Fruit fly (Drosophila melanogaster) whole organism, pupa: Measurements from ENCODE around the gene Fas1.
A peak's percentile ranks its signal among the peaks of the same experiment; 100 is the strongest.

ENCODE experiments used
- CG10348 ChIP-seq: fragments of 200-800 bp; sonication (Bioruptor generic); IDR thresholded peaks from 2 replicates; pipeline ENCODE4 v1.3.6; 2022; ENCODE audit warnings: missing biosample characterization, missing genetic modification characterization
- CG12605 ChIP-seq: fragments of 200-800 bp; sonication (Bioruptor generic); IDR thresholded peaks from 2 replicates; pipeline ENCODE4 v1.3.6; 2022; ENCODE audit warnings: missing biosample characterization, missing genetic modification characterization
- CG13204 ChIP-seq: fragments of 200-800 bp; sonication (Bioruptor generic); optimal IDR thresholded peaks from 2 replicates; lab custom pipeline; 2018; ENCODE audit warnings: missing biosample characterization, mild to moderate bottlenecking, missing genetic modification characterization, moderate library complexity
- CG14655 ChIP-seq: fragments of 200-800 bp; sonication (Bioruptor generic); optimal IDR thresholded peaks from 3 replicates; lab custom pipeline; 2017; ENCODE audit warnings: mild to moderate bottlenecking, missing biosample characterization, missing genetic modification reagents, missing genetic modification characterization
- CG15710 ChIP-seq: fragments of 200-800 bp; sonication (Bioruptor generic); optimal IDR thresholded peaks from 2 replicates; lab custom pipeline; 2018; ENCODE audit warnings: missing biosample characterization, mild to moderate bottlenecking, missing genetic modification characterization, moderate library complexity
- CG17806 ChIP-seq: fragments of 200-800 bp; sonication (Bioruptor generic); optimal IDR thresholded peaks from 2 replicates; lab custom pipeline; 2018; ENCODE audit warnings: missing biosample characterization, mild to moderate bottlenecking, missing genetic modification characterization, moderate library complexity
- CG32121 ChIP-seq: fragments of 200-800 bp; sonication (Bioruptor generic); IDR thresholded peaks from 2 replicates; pipeline ENCODE4 v1.3.6; 2022; ENCODE audit warnings: missing biosample characterization, missing genetic modification characterization
- CG34367 ChIP-seq: fragments of 200-800 bp; sonication (Bioruptor generic); optimal IDR thresholded peaks from 2 replicates; lab custom pipeline; 2018; ENCODE audit warnings: missing biosample characterization, mild to moderate bottlenecking, missing genetic modification characterization
- CG4496 ChIP-seq: fragments of 200-800 bp; sonication (Bioruptor generic); IDR thresholded peaks from 3 replicates; pipeline ENCODE4 v1.3.6; 2022; ENCODE audit warnings: missing biosample characterization, missing genetic modification characterization
- CG8159 ChIP-seq: fragments of 200-800 bp; sonication (Bioruptor generic); optimal IDR thresholded peaks from 3 replicates; lab custom pipeline; 2018; ENCODE audit warnings: missing biosample characterization, mild to moderate bottlenecking, missing genetic modification characterization, moderate library complexity
- CG8301 ChIP-seq: fragments of 200-800 bp; sonication (Bioruptor generic); optimal IDR thresholded peaks from 2 replicates; lab custom pipeline; 2018; ENCODE audit warnings: missing biosample characterization, mild to moderate bottlenecking, missing genetic modification characterization
- CG9948 ChIP-seq: fragments of 200-800 bp; sonication (Bioruptor generic); optimal IDR thresholded peaks from 2 replicates; lab custom pipeline; 2018; ENCODE audit warnings: missing biosample characterization, mild to moderate bottlenecking, missing genetic modification characterization, moderate library complexity
- D1 ChIP-seq: fragments of 200-800 bp; sonication (Bioruptor generic); optimal IDR thresholded peaks from 2 replicates; lab custom pipeline; 2018; ENCODE audit warnings: missing biosample characterization, mild to moderate bottlenecking, missing genetic modification characterization, moderate library complexity
- EcR ChIP-seq: fragments of 200-800 bp; sonication (Bioruptor generic); optimal IDR thresholded peaks from 3 replicates; lab custom pipeline; 2019; ENCODE audit warnings: missing biosample characterization, missing genetic modification characterization, mild to moderate bottlenecking, moderate library complexity, missing genetic modification reagents
- Ets98B ChIP-seq: fragments of 200-800 bp; sonication (Bioruptor generic); IDR thresholded peaks from 2 replicates; pipeline ENCODE4 v1.3.6; 2022; ENCODE audit warnings: missing biosample characterization, missing genetic modification characterization
- Pif1A ChIP-seq: fragments of 200-800 bp; sonication (Bioruptor generic); optimal IDR thresholded peaks from 3 replicates; lab custom pipeline; 2016; ENCODE audit warnings: missing biosample characterization, missing genetic modification characterization
- Pif1B ChIP-seq: fragments of 200-800 bp; sonication (Bioruptor generic); optimal IDR thresholded peaks from 3 replicates; lab custom pipeline; 2016; ENCODE audit warnings: missing biosample characterization, missing genetic modification characterization
- Snoo ChIP-seq: fragments of 200-800 bp; sonication (Bioruptor generic); optimal IDR thresholded peaks from 3 replicates; lab custom pipeline; 2017; ENCODE audit warnings: missing biosample characterization, mild to moderate bottlenecking, missing genetic modification characterization, inconsistent platforms
- fd96Ca ChIP-seq: fragments of 200-800 bp; sonication (Bioruptor generic); IDR thresholded peaks from 3 replicates; pipeline ENCODE4 v1.3.6; 2022; ENCODE audit warnings: missing biosample characterization, missing genetic modification characterization
- gl ChIP-seq: fragments of 200-800 bp; sonication (Bioruptor generic); optimal IDR thresholded peaks from 2 replicates; lab custom pipeline; 2018; ENCODE audit warnings: missing biosample characterization, mild to moderate bottlenecking, missing genetic modification characterization
- rn ChIP-seq: fragments of 200-800 bp; sonication (Bioruptor generic); IDR thresholded peaks from 2 replicates; pipeline ENCODE4 v1.3.6; 2022; ENCODE audit warnings: missing biosample characterization, missing genetic modification characterization

The Fas1 gene

DNA sequence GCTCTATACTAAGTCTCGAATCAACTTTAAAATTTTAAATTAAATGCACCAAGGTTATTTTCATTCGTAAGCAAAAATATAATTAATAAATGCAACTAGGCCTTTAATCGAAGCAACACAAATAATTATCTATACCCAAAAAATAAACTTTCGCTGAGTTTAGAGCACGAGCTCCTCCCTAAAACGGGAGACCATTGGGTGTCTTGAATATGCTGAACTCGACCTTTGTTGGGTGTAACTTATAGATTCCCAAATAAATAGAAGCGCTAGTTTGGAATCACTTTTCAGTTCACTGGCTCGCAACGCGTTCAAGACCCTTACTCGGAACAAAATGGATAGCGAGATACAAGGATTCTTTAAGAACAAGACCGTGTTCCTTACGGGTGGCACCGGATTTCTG, 7.4 kb upstream of the Fas1 start, which contains the start of gene CG17560:
CG17560 (plus strand) TSS at position 301 of the 400 bp plus-strand sequence.
- no peak for TF ChIP-seq CG14655 (GFP tag; lab: Kevin White, UChicago)
- no peak for TF ChIP-seq CG12605 (GFP tag; lab: Robert Waterston, UW)
- TF ChIP-seq CG32121 (GFP tag; lab: Robert Waterston, UW), result no peak
- no peak for TF ChIP-seq CG34367 (tag; lab: Kevin White, UChicago)
- TF ChIP-seq Pif1A (GFP tag; lab: Kevin White, UChicago), result no peak
- no peak for TF ChIP-seq CG13204 (GFP tag; lab: Kevin White, UChicago)
- no peak for TF ChIP-seq Pif1B (GFP tag; lab: Kevin White, UChicago)
- TF ChIP-seq Ets98B, result no peak
- TF ChIP-seq gl, result no peak
- TF ChIP-seq rn (GFP tag; lab: Robert Waterston, UW), result no peak
- no peak for TF ChIP-seq CG9948 (tag; lab: Kevin White, UChicago)
- no peak for TF ChIP-seq CG8159
- TF ChIP-seq CG4496 (GFP tag; lab: Robert Waterston, UW), result no peak

DNA sequence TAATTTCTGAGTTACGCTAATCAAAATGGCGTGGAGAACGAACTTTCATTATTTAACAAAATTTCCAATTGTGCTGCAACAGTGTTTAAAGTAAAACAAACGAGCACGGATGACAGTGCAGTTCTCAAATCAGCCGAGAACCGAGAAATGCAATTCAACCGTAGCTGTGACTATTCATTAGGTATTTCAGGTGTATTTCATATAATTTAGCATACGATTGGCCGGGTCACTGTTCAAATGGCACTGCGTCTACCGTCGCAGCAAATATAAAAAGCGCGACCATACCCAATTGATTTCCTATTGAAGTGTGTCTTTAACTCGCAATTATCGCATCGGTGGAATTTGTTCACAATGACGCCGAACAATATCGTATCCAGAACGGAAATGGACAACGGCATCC, 4.6 kb upstream of the Fas1 start, which contains the start of gene CG14893:
CG14893 (plus strand) TSS at position 301 of the 400 bp plus-strand sequence.
- TF ChIP-seq CG8301, result no peak
- no peak for TF ChIP-seq Pif1B (GFP tag; lab: Kevin White, UChicago)
- no peak for TF ChIP-seq CG13204 (GFP tag; lab: Kevin White, UChicago)
- no peak for TF ChIP-seq D1 (tag; lab: Kevin White, UChicago)
- no peak for TF ChIP-seq CG4496 (GFP tag; lab: Robert Waterston, UW)
- TF ChIP-seq Ets98B, result no peak
- no peak for TF ChIP-seq CG12605 (GFP tag; lab: Robert Waterston, UW)
- no peak for TF ChIP-seq CG17806
- TF ChIP-seq CG14655 (GFP tag; lab: Kevin White, UChicago), result no peak
- no peak for TF ChIP-seq CG34367 (tag; lab: Kevin White, UChicago)
- TF ChIP-seq gl, result no peak
- TF ChIP-seq Pif1A (GFP tag; lab: Kevin White, UChicago), result no peak
- no peak for TF ChIP-seq CG32121 (GFP tag; lab: Robert Waterston, UW)
- no peak for TF ChIP-seq CG15710 (tag; lab: Kevin White, UChicago)
- no peak for TF ChIP-seq Snoo (tag; lab: Kevin White, UChicago)
- TF ChIP-seq rn (GFP tag; lab: Robert Waterston, UW), result no peak
- no peak for TF ChIP-seq CG9948 (tag; lab: Kevin White, UChicago)
- TF ChIP-seq EcR (GFP tag; lab: Kevin White, UChicago), result no peak
- TF ChIP-seq CG10348 (GFP tag; lab: Robert Waterston, UW), result no peak
- no peak for TF ChIP-seq CG8159
- TF ChIP-seq, all 21 proteins: peak for 0

DNA sequence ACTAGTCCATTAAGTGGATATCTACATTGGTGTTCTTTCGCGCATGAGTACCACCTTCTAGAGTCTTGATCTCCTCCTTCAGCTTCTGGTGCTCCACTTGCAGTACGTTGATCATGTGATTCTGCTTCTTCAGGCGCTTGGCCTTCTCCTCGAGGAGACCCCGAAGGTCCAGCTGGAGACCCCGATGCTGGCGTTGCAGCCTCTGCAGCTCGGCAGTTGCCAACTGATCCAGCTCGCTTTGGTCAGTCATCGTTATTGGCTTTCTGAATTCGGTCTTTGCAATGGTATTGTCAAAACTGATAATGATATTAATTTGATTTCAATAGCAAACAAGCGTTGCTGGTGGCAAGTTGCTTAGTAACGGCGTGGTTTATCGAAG, 678 bp upstream of the Fas1 start, which contains the start of gene Ccdc114:
Ccdc114 (minus strand) TSS at position 347 of the 379 bp plus-strand sequence.
- TF ChIP-seq CG13204 (GFP tag; lab: Kevin White, UChicago) (no peak), CG9948 (tag; lab: Kevin White, UChicago) (no peak), CG4496 (GFP tag; lab: Robert Waterston, UW) (no peak), Pif1B (GFP tag; lab: Kevin White, UChicago) (no peak), CG17806 (no peak)

DNA sequence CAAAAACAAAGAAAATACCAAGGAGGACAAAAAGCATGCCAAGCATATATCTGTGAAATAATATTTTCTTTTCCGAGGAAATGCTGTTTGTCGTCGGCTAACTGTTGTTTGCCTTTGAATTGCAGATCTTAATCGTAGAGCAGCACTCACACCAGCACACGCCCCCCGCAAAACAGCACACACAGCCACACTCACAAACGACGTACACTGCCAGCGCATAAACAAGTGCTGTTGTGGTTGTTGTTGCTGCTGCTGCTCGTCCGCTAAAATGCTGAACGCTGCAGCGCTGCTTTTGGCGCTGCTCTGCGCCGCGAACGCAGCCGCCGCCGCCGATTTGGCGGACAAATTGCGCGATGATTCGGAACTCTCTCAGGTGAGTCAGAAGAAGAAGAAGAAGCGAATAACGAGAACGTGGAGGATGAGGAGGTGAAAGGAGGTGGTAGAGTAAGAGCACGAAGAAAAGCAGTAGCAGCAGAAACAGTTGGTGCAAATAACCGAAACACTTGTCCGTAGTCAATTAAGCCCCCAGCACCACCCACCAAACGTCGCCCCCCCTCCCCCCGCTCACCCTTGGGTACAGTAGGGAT, 899 bp downstream of the Fas1 start:
- TF ChIP-seq fd96Ca (GFP tag; lab: Robert Waterston, UW), result no peak
- TF ChIP-seq Pif1A (GFP tag; lab: Kevin White, UChicago), result no peak
- TF ChIP-seq CG14655 (GFP tag; lab: Kevin White, UChicago), result no peak
- TF ChIP-seq CG12605 (GFP tag; lab: Robert Waterston, UW), result no peak
- TF ChIP-seq EcR (GFP tag; lab: Kevin White, UChicago), result peak; percentile 34
- no peak for TF ChIP-seq CG8159
- TF ChIP-seq CG34367 (tag; lab: Kevin White, UChicago), result no peak
- TF ChIP-seq CG13204 (GFP tag; lab: Kevin White, UChicago), result peak; percentile 94
- TF ChIP-seq CG8301, result no peak
- no peak for TF ChIP-seq CG9948 (tag; lab: Kevin White, UChicago)
- no peak for TF ChIP-seq CG15710 (tag; lab: Kevin White, UChicago)
- TF ChIP-seq, all 21 proteins: peak for 2

DNA sequence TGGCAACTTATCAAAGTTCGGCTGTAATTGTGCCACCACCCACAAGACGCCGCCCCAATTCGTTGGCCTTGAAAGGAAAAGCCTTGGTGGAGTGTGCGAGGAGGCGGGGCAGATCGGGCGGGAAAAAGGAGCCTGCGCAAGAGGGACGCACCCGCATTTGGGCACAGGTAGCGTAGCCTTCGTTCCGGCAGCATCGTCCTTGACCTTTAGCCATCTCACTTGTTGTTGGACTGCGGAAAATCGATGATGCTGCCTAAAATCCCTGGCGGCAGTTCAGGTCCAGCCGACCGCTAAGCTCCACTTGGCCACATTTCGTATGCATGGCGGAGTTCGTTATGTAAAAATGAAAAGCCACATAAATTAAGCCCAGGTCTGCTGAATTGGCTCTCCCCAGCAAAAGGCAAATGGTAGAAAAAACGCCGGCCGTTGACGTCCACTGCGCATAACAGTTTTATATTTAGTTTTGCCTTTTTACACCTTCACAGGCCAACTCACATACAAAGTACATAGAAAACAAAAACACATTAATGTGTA, 1.9 kb downstream of the Fas1 start:
- no peak for TF ChIP-seq rn (GFP tag; lab: Robert Waterston, UW)
- no peak for TF ChIP-seq Snoo (tag; lab: Kevin White, UChicago)
- no peak for TF ChIP-seq CG34367 (tag; lab: Kevin White, UChicago)
- TF ChIP-seq gl, result no peak
- no peak for TF ChIP-seq EcR (GFP tag; lab: Kevin White, UChicago)
- TF ChIP-seq CG10348 (GFP tag; lab: Robert Waterston, UW), result no peak
- TF ChIP-seq Pif1A (GFP tag; lab: Kevin White, UChicago), result no peak
- no peak for TF ChIP-seq D1 (tag; lab: Kevin White, UChicago)

DNA sequence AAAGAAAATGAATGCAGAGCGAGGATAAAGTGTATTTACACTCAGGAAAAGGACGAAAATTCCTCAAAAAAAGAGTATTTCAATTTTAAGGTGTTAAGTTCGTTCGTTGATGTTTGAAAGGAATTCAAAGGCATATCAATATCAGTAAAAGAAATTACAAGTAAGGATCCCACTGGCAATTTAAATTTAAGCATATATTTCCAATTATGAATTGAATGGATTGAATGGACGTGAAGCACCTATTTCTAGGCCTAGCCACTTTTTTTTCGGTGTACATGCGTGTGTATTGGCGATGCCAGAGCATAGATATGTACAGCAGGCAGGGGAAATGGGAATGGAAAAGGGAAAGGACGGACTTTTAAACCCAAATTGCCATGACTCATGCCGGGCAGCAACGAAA, 5.5 kb downstream of the Fas1 start:
- TF ChIP-seq CG13204 (GFP tag; lab: Kevin White, UChicago) (no peak), CG34367 (tag; lab: Kevin White, UChicago) (no peak), CG8159 (no peak), CG4496 (GFP tag; lab: Robert Waterston, UW) (no peak), gl (no peak), fd96Ca (GFP tag; lab: Robert Waterston, UW) (no peak), EcR (GFP tag; lab: Kevin White, UChicago) (no peak), CG12605 (GFP tag; lab: Robert Waterston, UW) (no peak), D1 (tag; lab: Kevin White, UChicago) (no peak)
